Fruit fly (Drosophila melanogaster) whole organism, adult: Measurements from ENCODE around the gene CG13795.

Source experiments
- CG11617 ChIP-seq: fragments of 200-800 bp; sonication (Bioruptor generic); optimal IDR thresholded peaks from 2 replicates; lab custom pipeline; 2017; ENCODE audit warnings: mild to moderate bottlenecking, missing biosample characterization, missing genetic modification reagents, missing genetic modification characterization
- CG12768 ChIP-seq: fragments of 200-800 bp; sonication (Bioruptor generic); optimal IDR thresholded peaks from 2 replicates; lab custom pipeline; 2017; ENCODE audit warnings: missing biosample characterization, missing genetic modification characterization, mild to moderate bottlenecking, moderate library complexity, missing genetic modification reagents
- CG14711 ChIP-seq: fragments of 200-800 bp; sonication (Bioruptor generic); optimal IDR thresholded peaks from 2 replicates; lab custom pipeline; 2018; ENCODE audit warnings: missing biosample characterization, mild to moderate bottlenecking, missing genetic modification characterization, moderate library complexity
- CG1620 ChIP-seq: fragments of 200-800 bp; sonication (Bioruptor generic); optimal IDR thresholded peaks from 2 replicates; lab custom pipeline; 2016; ENCODE audit warnings: missing biosample characterization, missing genetic modification characterization
- CG33017 ChIP-seq: fragments of 200-800 bp; sonication (Bioruptor generic); optimal IDR thresholded peaks from 2 replicates; lab custom pipeline; 2018; ENCODE audit warnings: missing biosample characterization, mild to moderate bottlenecking, missing genetic modification characterization, moderate library complexity
- CG5204 ChIP-seq: fragments of 200-800 bp; sonication (Bioruptor generic); optimal IDR thresholded peaks from 2 replicates; lab custom pipeline; 2016; ENCODE audit warnings: missing biosample characterization, missing genetic modification characterization
- CG7045 ChIP-seq: fragments of 200-800 bp; sonication (Bioruptor generic); optimal IDR thresholded peaks from 2 replicates; lab custom pipeline; 2017; ENCODE audit warnings: missing biosample characterization, mild to moderate bottlenecking, missing genetic modification characterization
- CG7101 ChIP-seq: fragments of 200-800 bp; sonication (Bioruptor generic); optimal IDR thresholded peaks from 2 replicates; lab custom pipeline; 2018; ENCODE audit warnings: missing biosample characterization, mild to moderate bottlenecking, missing genetic modification characterization, moderate library complexity
- Clk ChIP-seq: fragments of 200-800 bp; sonication (Bioruptor generic); optimal IDR thresholded peaks from 2 replicates; lab custom pipeline; 2017; ENCODE audit warnings: missing biosample characterization, missing genetic modification characterization
- Crg-1 ChIP-seq: fragments of 200-800 bp; sonication (Bioruptor generic); optimal IDR thresholded peaks from 2 replicates; lab custom pipeline; 2016; ENCODE audit warnings: missing biosample characterization, missing genetic modification characterization
- Hr96 ChIP-seq: fragments of 200-800 bp; sonication (Bioruptor generic); optimal IDR thresholded peaks from 2 replicates; lab custom pipeline; 2016; ENCODE audit warnings: missing biosample characterization, missing genetic modification characterization
- Mnt ChIP-seq: fragments of 200-800 bp; sonication (Bioruptor generic); optimal IDR thresholded peaks from 2 replicates; lab custom pipeline; 2016; ENCODE audit warnings: missing biosample characterization, mild to moderate bottlenecking, missing genetic modification characterization
- bab1 ChIP-seq: fragments of 200-800 bp; sonication (Bioruptor generic); optimal IDR thresholded peaks from 3 replicates; lab custom pipeline; 2019; ENCODE audit warnings: missing biosample characterization, mild to moderate bottlenecking, missing genetic modification characterization, moderate library complexity
- cic ChIP-seq: fragments of 200-800 bp; sonication (Bioruptor generic); optimal IDR thresholded peaks from 2 replicates; lab custom pipeline; 2017; ENCODE audit warnings: missing biosample characterization, mild to moderate bottlenecking, missing genetic modification characterization, moderate library complexity
- cnc ChIP-seq, 2 experiments: fragments of >200 bp; optimal IDR thresholded peaks; 2 replicates each; lab custom pipeline; 2017
- kay ChIP-seq: fragments of 200-800 bp; sonication (Bioruptor generic); peaks from one replicate; lab custom pipeline; 2016; ENCODE audit warnings: missing biosample characterization, missing genetic modification characterization, borderline replicate concordance
- ovo ChIP-seq: fragments of 200-800 bp; sonication (Bioruptor generic); optimal IDR thresholded peaks from 2 replicates; lab custom pipeline; 2016; ENCODE audit warnings: missing biosample characterization, missing genetic modification characterization
- pad ChIP-seq: fragments of 200-800 bp; sonication (Bioruptor generic); optimal IDR thresholded peaks from 3 replicates; lab custom pipeline; 2017; ENCODE audit warnings: missing biosample characterization, missing genetic modification characterization, mild to moderate bottlenecking, moderate library complexity, missing genetic modification reagents
- tj ChIP-seq: fragments of 200-800 bp; sonication (Bioruptor generic); optimal IDR thresholded peaks from 3 replicates; lab custom pipeline; 2017; ENCODE audit warnings: missing biosample characterization, mild to moderate bottlenecking, missing genetic modification characterization, moderate library complexity
- toe ChIP-seq: fragments of 200-800 bp; sonication (Bioruptor generic); optimal IDR thresholded peaks from 2 replicates; lab custom pipeline; 2016; ENCODE audit warnings: missing biosample characterization, missing genetic modification characterization

The CG13795 gene

DNA sequence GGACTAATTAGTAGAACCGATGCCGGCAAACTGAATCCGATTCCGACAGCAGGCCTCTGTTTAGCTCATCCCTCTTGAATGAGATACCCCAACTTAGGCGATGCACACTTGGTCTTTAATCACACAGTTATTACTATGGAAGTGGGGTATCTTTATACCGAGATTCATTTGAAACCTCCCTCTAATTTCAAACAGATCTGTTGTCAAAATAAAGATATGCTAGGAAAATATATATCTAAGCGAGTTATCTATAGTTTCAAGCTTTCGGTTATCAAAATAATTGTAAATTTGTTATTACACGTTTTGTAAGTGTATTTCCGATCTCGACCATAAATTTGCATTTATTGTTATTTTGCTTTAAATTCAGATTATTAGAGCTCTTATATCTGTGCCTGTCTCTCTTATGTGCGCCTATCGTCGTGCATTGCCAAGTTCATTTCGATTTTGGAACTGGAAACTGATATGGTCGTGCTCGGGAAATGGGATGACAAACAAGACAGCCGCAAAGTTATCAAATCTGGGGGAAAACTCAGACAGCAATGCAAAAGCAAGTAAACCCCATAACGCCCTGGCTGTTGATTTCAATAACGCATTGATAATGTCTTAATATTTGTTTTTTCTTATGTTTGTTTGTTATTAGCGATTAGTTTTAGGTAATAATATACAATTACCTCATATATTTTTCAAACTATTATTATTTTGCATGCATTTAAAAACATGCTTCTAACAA lies at the start of gene CG13795:
Gene CG13795 (minus strand): TSS at position 31 of the 730 bp plus-strand sequence.
- TF ChIP-seq CG12768 (GFP tag; lab: Kevin White, UChicago) (peak; percentile 54), CG11617 (GFP tag; lab: Kevin White, UChicago) (peak; percentile 13), cnc (optimal IDR thresholded peaks at IDR 0.05; lab: Kevin White, UChicago) (no peak), cic (GFP tag; lab: Kevin White, UChicago) (no peak), ovo (GFP tag; lab: Kevin White, UChicago) (no peak), Hr96 (GFP tag; lab: Kevin White, UChicago) (peak; percentile 46), CG7045 (GFP tag; lab: Kevin White, UChicago) (peak; percentile 13), tj (no peak), Clk (GFP tag; lab: Kevin White, UChicago) (no peak), Crg-1 (no peak), CG5204 (GFP tag; lab: Kevin White, UChicago) (no peak), CG1620 (GFP tag; lab: Kevin White, UChicago) (no peak), Mnt (GFP tag; lab: Kevin White, UChicago) (no peak), CG14711 (tag; lab: Kevin White, UChicago) (no peak), toe (GFP tag; lab: Kevin White, UChicago) (peak; percentile 6), bab1 (no peak), pad (peak; percentile 5), CG7101 (peak; percentile 51), CG33017 (tag; lab: Kevin White, UChicago) (peak; percentile 52), kay (GFP tag; lab: Kevin White, UChicago) (no peak)

DNA sequence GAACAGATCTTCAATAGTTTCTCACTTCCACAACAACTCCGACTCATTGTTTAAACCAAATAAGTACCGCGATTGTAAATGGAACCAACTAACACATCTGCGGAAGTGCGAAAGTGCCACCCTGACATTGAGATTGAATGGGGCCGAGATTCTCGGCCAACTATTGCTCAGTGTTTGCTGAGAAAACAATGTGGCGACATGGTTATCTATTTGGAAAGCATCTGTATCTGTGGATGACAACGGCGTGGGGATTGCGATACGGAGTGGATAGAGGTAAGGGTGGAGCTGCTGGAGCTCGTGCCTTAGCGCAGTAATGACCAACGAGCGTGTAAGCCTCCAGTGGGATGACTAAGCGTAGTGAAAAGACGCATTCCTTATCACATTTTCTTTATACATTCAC lies 49.2 kb upstream of the CG13795 start:
- no peak for TF ChIP-seq CG33017 (tag; lab: Kevin White, UChicago)
- TF ChIP-seq Clk (GFP tag; lab: Kevin White, UChicago): no peak
- TF ChIP-seq CG7101: peak; percentile 0
- no peak for TF ChIP-seq CG1620 (GFP tag; lab: Kevin White, UChicago)
- no peak for TF ChIP-seq CG14711 (tag; lab: Kevin White, UChicago)
- no peak for TF ChIP-seq CG12768 (GFP tag; lab: Kevin White, UChicago)
- TF ChIP-seq cic (GFP tag; lab: Kevin White, UChicago): peak; percentile 65
- no peak for TF ChIP-seq kay (GFP tag; lab: Kevin White, UChicago)
- no peak for TF ChIP-seq Hr96 (GFP tag; lab: Kevin White, UChicago)
- TF ChIP-seq bab1: no peak
- no peak for TF ChIP-seq cnc (optimal IDR thresholded peaks at IDR 0.05; lab: Kevin White, UChicago)
- TF ChIP-seq pad: no peak
- TF ChIP-seq tj: no peak
- peak; percentile 53 for TF ChIP-seq CG7045 (GFP tag; lab: Kevin White, UChicago)
- no peak for TF ChIP-seq toe (GFP tag; lab: Kevin White, UChicago)
- TF ChIP-seq Crg-1: no peak
- no peak for TF ChIP-seq CG11617 (GFP tag; lab: Kevin White, UChicago)
- TF ChIP-seq Mnt (GFP tag; lab: Kevin White, UChicago): no peak
- TF ChIP-seq CG5204 (GFP tag; lab: Kevin White, UChicago): no peak
- no peak for TF ChIP-seq ovo (GFP tag; lab: Kevin White, UChicago)

DNA sequence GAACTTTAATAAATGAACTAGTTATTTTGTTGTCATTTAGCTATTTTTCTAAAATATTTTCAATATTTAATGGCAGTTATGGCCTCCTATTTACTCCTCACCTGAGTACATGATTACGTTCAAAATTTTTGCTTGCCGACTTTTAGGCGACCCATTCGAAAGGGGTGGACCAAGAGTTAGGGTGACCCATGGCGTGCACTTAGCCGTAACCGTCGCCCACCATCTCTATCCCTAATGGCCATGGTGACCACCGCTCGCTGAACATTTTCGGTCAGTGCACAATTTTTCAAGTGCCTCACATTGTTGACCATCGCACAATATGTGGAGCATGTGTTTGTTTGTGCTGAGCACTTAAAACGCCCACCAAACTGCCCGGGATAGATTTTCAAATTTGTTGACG lies 45.8 kb upstream of the CG13795 start:
- no peak for TF ChIP-seq bab1
- TF ChIP-seq Mnt (GFP tag; lab: Kevin White, UChicago): no peak
- TF ChIP-seq cic (GFP tag; lab: Kevin White, UChicago): no peak
- TF ChIP-seq CG12768 (GFP tag; lab: Kevin White, UChicago): no peak
- TF ChIP-seq CG14711 (tag; lab: Kevin White, UChicago): no peak
- TF ChIP-seq CG33017 (tag; lab: Kevin White, UChicago): no peak
- TF ChIP-seq pad: no peak
- TF ChIP-seq Crg-1: no peak
- no peak for TF ChIP-seq Clk (GFP tag; lab: Kevin White, UChicago)

DNA sequence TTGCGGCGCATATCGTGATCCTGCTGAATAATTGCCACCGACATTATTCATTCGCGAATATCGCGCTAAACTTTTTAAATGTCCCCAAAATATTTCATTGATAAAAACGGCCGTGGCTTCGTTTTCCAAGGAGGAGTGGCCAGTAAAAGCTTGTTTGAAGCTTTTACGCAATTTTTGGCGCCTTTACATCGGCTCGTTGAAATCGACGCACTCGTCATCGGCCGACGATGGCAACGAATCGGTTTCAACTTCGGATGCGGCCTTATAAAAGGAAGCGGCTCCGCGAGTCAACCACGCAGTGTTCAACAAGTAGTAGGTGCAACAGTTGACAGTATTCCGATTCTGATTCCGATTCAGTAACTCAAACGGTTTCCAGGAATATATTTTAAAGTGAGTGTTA lies 41.2 kb upstream of the CG13795 start, which contains the start of gene CG7191:
Gene CG7191 (plus strand): TSS at position 301 of the 400 bp plus-strand sequence.
- TF ChIP-seq kay (GFP tag; lab: Kevin White, UChicago): no peak
- TF ChIP-seq CG12768 (GFP tag; lab: Kevin White, UChicago): no peak
- TF ChIP-seq toe (GFP tag; lab: Kevin White, UChicago): no peak
- no peak for TF ChIP-seq Mnt (GFP tag; lab: Kevin White, UChicago)
- no peak for TF ChIP-seq CG5204 (GFP tag; lab: Kevin White, UChicago)
- TF ChIP-seq Hr96 (GFP tag; lab: Kevin White, UChicago): no peak
- TF ChIP-seq CG7101: no peak
- TF ChIP-seq CG14711 (tag; lab: Kevin White, UChicago): no peak
- TF ChIP-seq Crg-1: no peak

DNA sequence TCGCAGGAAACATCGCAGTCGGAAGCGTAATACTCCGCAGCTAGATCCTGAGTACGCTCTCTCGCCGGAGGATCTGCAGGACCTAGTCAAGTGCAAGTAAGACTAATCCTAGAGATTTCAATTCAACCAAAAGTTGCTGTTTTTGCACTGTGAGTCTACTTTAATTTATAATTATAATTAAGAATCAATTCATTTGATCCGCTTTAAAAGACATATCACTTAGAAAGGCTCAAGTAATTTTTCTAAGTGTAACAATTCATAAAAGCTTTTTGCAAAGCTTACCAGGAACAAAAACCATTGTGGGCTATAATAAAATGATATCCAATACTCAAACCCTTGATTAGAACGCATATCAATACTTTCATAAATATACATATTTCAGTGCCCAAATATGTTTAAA lies 30.7 kb upstream of the CG13795 start:
- TF ChIP-seq Hr96 (GFP tag; lab: Kevin White, UChicago) (no peak), CG12768 (GFP tag; lab: Kevin White, UChicago) (no peak), CG7101 (no peak), kay (GFP tag; lab: Kevin White, UChicago) (no peak), Mnt (GFP tag; lab: Kevin White, UChicago) (no peak), CG5204 (GFP tag; lab: Kevin White, UChicago) (no peak)

DNA sequence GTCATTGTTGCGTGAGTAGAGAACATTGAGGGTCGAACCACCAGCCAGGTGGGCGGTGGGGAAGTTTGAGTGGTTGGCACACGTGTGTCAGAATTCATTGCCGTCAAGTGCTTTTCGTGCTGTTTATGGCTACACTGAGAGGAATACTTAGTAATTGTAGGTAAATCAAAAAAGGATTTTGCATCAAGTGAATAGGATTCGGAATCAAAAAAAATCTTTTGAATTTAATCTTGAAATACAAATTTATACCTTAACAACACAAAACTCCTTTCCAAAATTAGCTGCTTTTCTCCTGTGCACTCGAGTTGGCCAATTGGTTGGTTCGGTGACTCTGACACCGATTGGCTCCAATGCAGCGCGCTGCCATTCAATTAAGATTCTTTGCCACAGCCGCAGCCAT lies 28.4 kb upstream of the CG13795 start:
- TF ChIP-seq pad (no peak), CG14711 (tag; lab: Kevin White, UChicago) (no peak), CG1620 (GFP tag; lab: Kevin White, UChicago) (no peak), CG11617 (GFP tag; lab: Kevin White, UChicago) (no peak), bab1 (no peak), tj (no peak), CG7101 (no peak), cnc (optimal IDR thresholded peaks at IDR 0.05; lab: Kevin White, UChicago) (no peak), ovo (GFP tag; lab: Kevin White, UChicago) (no peak), CG12768 (GFP tag; lab: Kevin White, UChicago) (no peak), CG7045 (GFP tag; lab: Kevin White, UChicago) (no peak), Mnt (GFP tag; lab: Kevin White, UChicago) (no peak), cic (GFP tag; lab: Kevin White, UChicago) (no peak), toe (GFP tag; lab: Kevin White, UChicago) (no peak), CG5204 (GFP tag; lab: Kevin White, UChicago) (no peak), kay (GFP tag; lab: Kevin White, UChicago) (no peak), Clk (GFP tag; lab: Kevin White, UChicago) (no peak), Crg-1 (no peak), CG33017 (tag; lab: Kevin White, UChicago) (no peak)
